Worm (Caenorhabditis elegans) whole organism, late embryonic: ENCODE data around the gene T13F2.6.

Source experiments
- C08G9.2 ChIP-seq: sonication (generic microtip); optimal IDR thresholded peaks from 2 replicates; lab custom pipeline; 2016; ENCODE audit warnings: mild to moderate bottlenecking, missing genetic modification characterization, moderate library complexity, missing compliant biosample characterization
- ahr-1 ChIP-seq: sonication (generic microtip); optimal IDR thresholded peaks from 2 replicates; lab custom pipeline; 2016; ENCODE audit warnings: missing genetic modification characterization, missing compliant biosample characterization
- ama-1 ChIP-seq: fragments of 150-350 bp; optimal IDR thresholded peaks from 2 replicates; lab custom pipeline; 2014
- dmd-4 ChIP-seq: sonication (generic microtip); optimal IDR thresholded peaks from 2 replicates; lab custom pipeline; 2016; ENCODE audit warnings: borderline replicate concordance, missing genetic modification characterization, missing compliant biosample characterization
- ets-4 ChIP-seq: sonication (generic microtip); optimal IDR thresholded peaks from 2 replicates; lab custom pipeline; 2016; ENCODE audit warnings: missing genetic modification characterization, missing compliant biosample characterization
- fkh-10 ChIP-seq: fragments of 150-350 bp; optimal IDR thresholded peaks from 2 replicates; lab custom pipeline; 2014; ENCODE audit warnings: missing biosample characterization, missing genetic modification reagents, missing genetic modification characterization
- gmeb-2 ChIP-seq: sonication (generic microtip); optimal IDR thresholded peaks from 2 replicates; lab custom pipeline; 2016; ENCODE audit warnings: missing genetic modification characterization, inconsistent platforms, missing compliant biosample characterization
- npax-4 ChIP-seq: sonication (generic microtip); optimal IDR thresholded peaks from 2 replicates; lab custom pipeline; 2016; ENCODE audit warnings: missing genetic modification characterization, missing compliant biosample characterization
- pag-3 ChIP-seq: sonication (generic microtip); optimal IDR thresholded peaks from 2 replicates; lab custom pipeline; 2016; ENCODE audit warnings: missing compliant biosample characterization, missing genetic modification characterization, borderline replicate concordance
- tbx-2 ChIP-seq: sonication (generic microtip); optimal IDR thresholded peaks from 2 replicates; lab custom pipeline; 2016; ENCODE audit warnings: missing genetic modification characterization, missing compliant biosample characterization
- zip-5 ChIP-seq: sonication (generic microtip); optimal IDR thresholded peaks from 2 replicates; lab custom pipeline; 2016; ENCODE audit warnings: missing genetic modification characterization, missing compliant biosample characterization
- ztf-16 ChIP-seq: sonication (generic microtip); optimal IDR thresholded peaks from 2 replicates; lab custom pipeline; 2017; ENCODE audit warnings: missing genetic modification characterization, missing compliant biosample characterization

DNA sequence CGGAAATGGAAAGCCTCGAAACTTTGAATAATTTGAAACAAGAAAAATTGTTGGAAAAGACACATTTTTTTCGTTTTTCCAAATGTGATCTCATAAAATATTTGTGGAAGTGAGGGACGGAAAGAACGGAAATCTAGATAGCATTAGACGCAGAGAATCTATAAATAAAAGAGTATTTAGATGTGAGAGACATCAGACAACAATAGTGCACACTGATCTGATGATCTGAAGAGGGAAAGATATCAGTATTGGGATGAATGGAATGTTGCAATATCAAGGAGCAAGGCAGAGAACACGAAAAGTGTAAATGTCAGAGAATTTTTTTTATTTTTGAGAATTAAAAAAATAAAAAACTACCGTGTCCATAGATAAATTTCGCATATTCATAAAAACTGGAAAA, 43.3 kb upstream of the T13F2.6 start:
- TF ChIP-seq tbx-2 (tag; lab: Kevin White, UChicago) (no peak), gmeb-2 (tag; lab: Kevin White, UChicago) (no peak), npax-4 (tag; lab: Kevin White, UChicago) (no peak), ama-1 (lab: Kevin White, UChicago) (no peak), fkh-10 (no peak), pag-3 (tag; lab: Kevin White, UChicago) (no peak), ztf-16 (tag; lab: Kevin White, UChicago) (no peak), ets-4 (no peak), zip-5 (tag; lab: Kevin White, UChicago) (no peak), dmd-4 (no peak), C08G9.2 (tag; lab: Kevin White, UChicago) (no peak), ahr-1 (no peak)
